Worm (Caenorhabditis elegans): Measurements from ENCODE around the gene ndua-7.

DNA sequence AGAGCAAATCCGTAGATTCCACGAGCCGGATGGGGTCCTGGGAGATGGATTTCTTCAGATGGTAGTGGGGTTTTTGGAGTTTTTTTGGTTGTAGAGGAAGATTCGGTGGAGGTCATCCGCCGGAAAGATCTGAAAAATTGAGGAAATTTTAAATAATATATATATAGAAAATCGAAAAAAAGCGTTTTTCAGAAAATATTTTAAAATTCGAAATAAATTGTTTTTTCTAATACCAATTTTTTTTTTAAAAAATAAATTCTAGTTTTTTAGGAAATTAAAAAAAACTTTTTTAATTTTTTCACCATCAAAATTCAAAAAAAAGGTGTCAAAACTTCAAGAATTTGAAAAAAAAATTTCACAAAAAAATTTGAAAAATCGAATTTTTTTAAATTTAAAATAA lies 46.6 kb upstream of the ndua-7 start, which contains the start of the genes noa-1 and Y48E1B.17:
- TF ChIP-seq flt-1 (GFP tag; IDR thresholded peaks at IDR 0.05) (no peak), ztf-23 (GFP tag; IDR thresholded peaks at IDR 0.05) (no peak), klf-2 (GFP tag; conservative IDR thresholded peaks at IDR 0.05) (no peak), ref-1 (GFP tag; conservative IDR thresholded peaks at IDR 0.05) (no peak), med-1 (GFP tag; optimal IDR thresholded peaks at IDR 0.05; ENCODE audit: insufficient read depth) (no peak), ztf-29 (GFP tag; IDR thresholded peaks at IDR 0.05) (no peak), T22C8.4 (GFP tag; IDR thresholded peaks at IDR 0.05) (no peak)

Measured in whole organism, midembryonic.